Fruit fly (Drosophila melanogaster) whole organism, embryonic: ENCODE data around the gene CG6340.

Experiments used
- Antp ChIP-seq: fragments of 200-800 bp; sonication (Bioruptor generic); optimal IDR thresholded peaks from 3 replicates; lab custom pipeline; 2016; ENCODE audit warnings: missing biosample characterization, missing genetic modification characterization
- Atf6 ChIP-seq: fragments of 200-800 bp; sonication (Bioruptor generic); IDR thresholded peaks from 2 replicates; pipeline ENCODE4 v1.3.6; 2022; ENCODE audit warnings: missing biosample characterization, missing genetic modification characterization
- CG10147 ChIP-seq: fragments of 200-800 bp; sonication (Bioruptor generic); optimal IDR thresholded peaks from 2 replicates; lab custom pipeline; 2019; ENCODE audit warnings: missing biosample characterization, mild to moderate bottlenecking, missing genetic modification characterization, moderate library complexity
- CG11093 ChIP-seq: fragments of 200-800 bp; sonication (Bioruptor generic); IDR thresholded peaks from 3 replicates; pipeline ENCODE4 v1.3.6; 2022; ENCODE audit warnings: missing biosample characterization, missing genetic modification characterization
- CG11398 ChIP-seq: fragments of 200-800 bp; sonication (Bioruptor generic); optimal IDR thresholded peaks from 2 replicates; lab custom pipeline; 2016; ENCODE audit warnings: missing biosample characterization, missing genetic modification characterization
- CG14014 ChIP-seq: fragments of 200-800 bp; sonication (Bioruptor generic); IDR thresholded peaks from 2 replicates; pipeline ENCODE4 v1.3.6; 2022; ENCODE audit warnings: missing biosample characterization, missing genetic modification characterization
- CG15073 ChIP-seq: fragments of 200-800 bp; sonication (Bioruptor generic); optimal IDR thresholded peaks from 2 replicates; lab custom pipeline; 2016; ENCODE audit warnings: missing biosample characterization, missing genetic modification characterization
- CG15514 ChIP-seq: fragments of 200-800 bp; sonication (Bioruptor generic); optimal IDR thresholded peaks from 3 replicates; lab custom pipeline; 2017; ENCODE audit warnings: missing biosample characterization, missing genetic modification characterization, mild to moderate bottlenecking, moderate library complexity, missing genetic modification reagents
- CG1603 ChIP-seq: fragments of 200-800 bp; sonication (Bioruptor generic); optimal IDR thresholded peaks from 2 replicates; lab custom pipeline; 2019; ENCODE audit warnings: missing biosample characterization, mild to moderate bottlenecking, missing genetic modification characterization, moderate library complexity
- CG2120 ChIP-seq: fragments of 200-800 bp; sonication (Bioruptor generic); optimal IDR thresholded peaks from 3 replicates; lab custom pipeline; 2016; ENCODE audit warnings: missing biosample characterization, missing genetic modification characterization
- CG2129 ChIP-seq: fragments of 200-800 bp; sonication (Bioruptor generic); IDR thresholded peaks from 2 replicates; pipeline ENCODE4 v1.3.6; 2022; ENCODE audit warnings: missing biosample characterization, missing genetic modification characterization; ENCODE audit not compliant: partially characterized antibody
- CG2889 ChIP-seq: fragments of 200-800 bp; sonication (Bioruptor generic); IDR thresholded peaks from 3 replicates; pipeline ENCODE4 v1.3.6; 2022; ENCODE audit warnings: missing biosample characterization, missing genetic modification characterization
- CG3407 ChIP-seq: fragments of 200-800 bp; sonication (Bioruptor generic); optimal IDR thresholded peaks from 2 replicates; lab custom pipeline; 2018; ENCODE audit warnings: missing biosample characterization, mild to moderate bottlenecking, missing genetic modification characterization
- CG6272 ChIP-seq: fragments of 200-800 bp; sonication (Bioruptor generic); IDR thresholded peaks from 2 replicates; pipeline ENCODE4 v1.3.6; 2022; ENCODE audit warnings: missing biosample characterization, missing genetic modification characterization
- CG8089 ChIP-seq: fragments of 200-800 bp; sonication (Bioruptor generic); optimal IDR thresholded peaks from 3 replicates; lab custom pipeline; 2016; ENCODE audit warnings: missing biosample characterization, missing genetic modification characterization
- CG9876 ChIP-seq: fragments of 200-800 bp; sonication (Bioruptor generic); optimal IDR thresholded peaks from 2 replicates; lab custom pipeline; 2016; ENCODE audit warnings: missing biosample characterization, missing genetic modification characterization
- Camta ChIP-seq: fragments of 200-800 bp; sonication (Bioruptor generic); optimal IDR thresholded peaks from 2 replicates; lab custom pipeline; 2016; ENCODE audit warnings: missing biosample characterization, missing genetic modification characterization
- Chrac-16 ChIP-seq: fragments of 200-800 bp; sonication (Bioruptor generic); optimal IDR thresholded peaks from 3 replicates; lab custom pipeline; 2016; ENCODE audit warnings: missing biosample characterization, missing genetic modification characterization
- CoRest ChIP-seq: fragments of 200-800 bp; sonication (Bioruptor generic); optimal IDR thresholded peaks from 3 replicates; lab custom pipeline; 2018; ENCODE audit warnings: missing biosample characterization, mild to moderate bottlenecking, missing genetic modification characterization, moderate library complexity
- D19B ChIP-seq: fragments of 200-800 bp; sonication (Bioruptor generic); optimal IDR thresholded peaks from 2 replicates; lab custom pipeline; 2017; ENCODE audit warnings: missing biosample characterization, mild to moderate bottlenecking, missing genetic modification characterization
- Dbx ChIP-seq: fragments of 200-800 bp; sonication (Bioruptor generic); IDR thresholded peaks from 3 replicates; pipeline ENCODE4 v1.3.6; 2022; ENCODE audit warnings: missing biosample characterization, missing genetic modification characterization
- Dek ChIP-seq: fragments of 200-800 bp; sonication (Bioruptor generic); optimal IDR thresholded peaks from 3 replicates; lab custom pipeline; 2019; ENCODE audit warnings: missing biosample characterization, mild to moderate bottlenecking, missing genetic modification characterization, moderate library complexity
- Dip2 ChIP-seq: fragments of 200-800 bp; sonication (Bioruptor generic); IDR thresholded peaks from 2 replicates; pipeline ENCODE4 v1.3.6; 2022; ENCODE audit warnings: missing biosample characterization, missing genetic modification characterization
- Doc2 ChIP-seq: fragments of 200-800 bp; sonication (Bioruptor generic); IDR thresholded peaks from 2 replicates; pipeline ENCODE4 v1.3.6; 2022; ENCODE audit warnings: missing biosample characterization, missing genetic modification characterization
- Doc3 ChIP-seq: fragments of 200-800 bp; sonication (Bioruptor generic); IDR thresholded peaks from 3 replicates; pipeline ENCODE4 v1.3.6; 2022; ENCODE audit warnings: missing biosample characterization, missing genetic modification characterization; ENCODE audit not compliant: partially characterized antibody
- Ets97D ChIP-seq: fragments of 200-800 bp; sonication (Bioruptor generic); optimal IDR thresholded peaks from 3 replicates; lab custom pipeline; 2016; ENCODE audit warnings: missing biosample characterization, missing genetic modification characterization
- HLHmδ ChIP-seq: fragments of 200-800 bp; sonication (Bioruptor generic); optimal IDR thresholded peaks from 2 replicates; lab custom pipeline; 2018; ENCODE audit warnings: missing biosample characterization, mild to moderate bottlenecking, missing genetic modification characterization, moderate library complexity
- Hand ChIP-seq: fragments of 200-800 bp; sonication (Bioruptor generic); optimal IDR thresholded peaks from 2 replicates; lab custom pipeline; 2017; ENCODE audit warnings: mild to moderate bottlenecking, missing biosample characterization, missing genetic modification reagents, missing genetic modification characterization
- HmgZ ChIP-seq: fragments of 200-800 bp; sonication (Bioruptor generic); optimal IDR thresholded peaks from 2 replicates; lab custom pipeline; 2018; ENCODE audit warnings: missing biosample characterization, mild to moderate bottlenecking, missing genetic modification characterization
- Hr51 ChIP-seq, 2 experiments: fragments of 200-800 bp; sonication (Bioruptor generic); optimal IDR thresholded peaks; 2 replicates in 1 of 2; 3 replicates in 1 of 2; lab custom pipeline; 2016 to 2018; ENCODE audit warnings: missing biosample characterization in 2 of 2, missing genetic modification characterization in 2 of 2, mild to moderate bottlenecking in 1 of 2, moderate library complexity in 1 of 2
- NK7.1 ChIP-seq: fragments of 200-800 bp; sonication (Bioruptor generic); optimal IDR thresholded peaks from 3 replicates; lab custom pipeline; 2016; ENCODE audit warnings: missing biosample characterization, missing genetic modification characterization
- NfI ChIP-seq: fragments of 200-800 bp; sonication (Bioruptor generic); optimal IDR thresholded peaks from 3 replicates; lab custom pipeline; 2018; ENCODE audit warnings: missing biosample characterization, mild to moderate bottlenecking, missing genetic modification characterization, moderate library complexity
- PHDP ChIP-seq: fragments of 200-800 bp; sonication (Bioruptor generic); optimal IDR thresholded peaks from 3 replicates; lab custom pipeline; 2018; ENCODE audit warnings: missing biosample characterization, mild to moderate bottlenecking, missing genetic modification characterization, moderate library complexity
- Ptx1 ChIP-seq: fragments of 200-800 bp; sonication (Bioruptor generic); IDR thresholded peaks from 2 replicates; pipeline ENCODE4 v1.3.6; 2022; ENCODE audit warnings: missing biosample characterization, missing genetic modification characterization
- Sry-β ChIP-seq: fragments of 200-800 bp; sonication (Bioruptor generic); optimal IDR thresholded peaks from 2 replicates; lab custom pipeline; 2018; ENCODE audit warnings: missing biosample characterization, mild to moderate bottlenecking, missing genetic modification characterization, moderate library complexity
- bowl ChIP-seq: fragments of 200-800 bp; sonication (Bioruptor generic); IDR thresholded peaks from 2 replicates; pipeline ENCODE4 v1.3.6; 2022; ENCODE audit warnings: missing biosample characterization, missing genetic modification characterization
- crol ChIP-seq: fragments of 200-800 bp; sonication (Bioruptor generic); IDR thresholded peaks from 2 replicates; pipeline ENCODE4 v1.3.6; 2022; ENCODE audit warnings: missing biosample characterization, missing genetic modification characterization
- danr ChIP-seq: fragments of 200-800 bp; sonication (Bioruptor generic); IDR thresholded peaks from 2 replicates; pipeline ENCODE4 v1.3.6; 2022; ENCODE audit warnings: missing biosample characterization, missing genetic modification characterization
- dpn ChIP-seq, 2 experiments: fragments of 200-800 bp; sonication (Bioruptor generic); optimal IDR thresholded peaks; 3 replicates each; lab custom pipeline; 2016; ENCODE audit warnings: missing biosample characterization in 2 of 2, missing genetic modification characterization in 2 of 2
- ewg ChIP-seq: fragments of 200-800 bp; sonication (Bioruptor generic); optimal IDR thresholded peaks from 3 replicates; lab custom pipeline; 2017; ENCODE audit warnings: mild to moderate bottlenecking, missing biosample characterization, missing genetic modification reagents, missing genetic modification characterization
- gcm2 ChIP-seq: fragments of 200-800 bp; sonication (Bioruptor generic); optimal IDR thresholded peaks from 2 replicates; lab custom pipeline; 2016; ENCODE audit warnings: missing biosample characterization, missing genetic modification characterization
- gsb ChIP-seq: fragments of 200-800 bp; sonication (Bioruptor generic); IDR thresholded peaks from 2 replicates; pipeline ENCODE4 v1.3.6; 2022; ENCODE audit warnings: missing biosample characterization, missing genetic modification characterization
- her ChIP-seq: fragments of 200-800 bp; sonication (Bioruptor generic); optimal IDR thresholded peaks from 2 replicates; lab custom pipeline; 2016; ENCODE audit warnings: missing biosample characterization, missing genetic modification characterization
- ind ChIP-seq: fragments of 200-800 bp; sonication (Bioruptor generic); optimal IDR thresholded peaks from 3 replicates; lab custom pipeline; 2016; ENCODE audit warnings: missing biosample characterization, missing genetic modification characterization
- ken ChIP-seq: fragments of 200-800 bp; sonication (Bioruptor generic); IDR thresholded peaks from 3 replicates; pipeline ENCODE4 v1.3.6; 2022; ENCODE audit warnings: missing biosample characterization, missing genetic modification characterization
- klu ChIP-seq: fragments of 200-800 bp; sonication (Bioruptor generic); IDR thresholded peaks from 2 replicates; pipeline ENCODE4 v1.3.6; 2022; ENCODE audit warnings: missing biosample characterization, missing genetic modification characterization
- p53 ChIP-seq: fragments of 200-800 bp; sonication (Bioruptor generic); optimal IDR thresholded peaks from 2 replicates; lab custom pipeline; 2016; ENCODE audit warnings: missing biosample characterization, missing genetic modification characterization
- prd ChIP-seq, 3 experiments: fragments of >200 bp in 2 of 3; fragments of 200-800 bp in 1 of 3; sonication (Bioruptor generic) in 1 of 3; optimal IDR thresholded peaks in 2 of 3; IDR thresholded peaks in 1 of 3; 2 replicates in 2 of 3; 3 replicates in 1 of 3; pipeline versions ENCODE4 v1.3.6 to Lab custom; 2017 to 2022; ENCODE audit warnings: missing biosample characterization in 1 of 3, missing genetic modification characterization in 1 of 3
- ro ChIP-seq: fragments of 200-800 bp; sonication (Bioruptor generic); IDR thresholded peaks from 2 replicates; pipeline ENCODE4 v1.3.6; 2022; ENCODE audit warnings: missing biosample characterization, missing genetic modification characterization
- sim ChIP-seq: fragments of 200-800 bp; sonication (Bioruptor generic); IDR thresholded peaks from 2 replicates; pipeline ENCODE4 v1.3.6; 2022; ENCODE audit warnings: missing biosample characterization, missing genetic modification characterization
- tap ChIP-seq: fragments of 200-800 bp; optimal IDR thresholded peaks from 3 replicates; lab custom pipeline; 2019; ENCODE audit warnings: missing biosample characterization, mild to moderate bottlenecking, missing genetic modification characterization, moderate library complexity
- tgo ChIP-seq: fragments of 200-800 bp; sonication (Bioruptor generic); IDR thresholded peaks from 3 replicates; pipeline ENCODE4 v1.3.6; 2022; ENCODE audit warnings: missing biosample characterization, missing genetic modification characterization

Gene CG6340

DNA sequence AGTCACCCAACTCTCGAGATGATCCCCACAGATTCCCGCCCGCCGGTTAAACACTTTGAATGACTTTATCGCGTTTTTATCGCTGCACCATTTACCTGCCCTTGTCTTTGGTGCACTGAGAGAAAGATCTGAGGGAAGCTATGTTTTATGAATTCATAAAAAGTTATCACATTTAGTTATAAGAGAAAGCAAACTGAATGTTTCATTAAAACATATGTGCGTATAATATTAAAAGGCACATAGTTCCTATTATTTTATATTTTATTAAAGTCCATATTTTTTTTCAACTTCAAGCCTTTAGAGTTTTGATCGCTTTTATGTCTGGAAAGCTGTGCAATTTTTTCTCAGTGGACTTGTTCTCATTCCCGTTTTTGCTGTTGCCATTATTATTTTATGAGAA is 48.2 kb downstream of the CG6340 start (continued):
- TF ChIP-seq Doc3, result no peak
- no peak for TF ChIP-seq sim (GFP tag; lab: Robert Waterston, UW)
- no peak for TF ChIP-seq CG10147
- no peak for TF ChIP-seq Dbx (GFP tag; lab: Robert Waterston, UW)
- no peak for TF ChIP-seq CG15514 (GFP tag; lab: Kevin White, UChicago)
- TF ChIP-seq HLHmδ, result no peak
- TF ChIP-seq Antp (GFP tag; lab: Kevin White, UChicago), result no peak
- TF ChIP-seq Sry-β (GFP tag; lab: Kevin White, UChicago), result no peak
- TF ChIP-seq crol (GFP tag; lab: Robert Waterston, UW), result no peak
- TF ChIP-seq Atf6 (GFP tag; lab: Robert Waterston, UW), result no peak
- no peak for TF ChIP-seq NfI (GFP tag; lab: Kevin White, UChicago)
- TF ChIP-seq gcm2, result no peak
- no peak for TF ChIP-seq CG2889
- peak in 1 of 2 experiments; percentile 38 for TF ChIP-seq Hr51 (GFP tag; optimal IDR thresholded peaks at IDR 0.05; lab: Kevin White, UChicago)
- TF ChIP-seq CG9876 (GFP tag; lab: Kevin White, UChicago), result no peak
- TF ChIP-seq CG11398, result no peak
- no peak for TF ChIP-seq Chrac-16 (GFP tag; lab: Kevin White, UChicago)
- TF ChIP-seq CG2120 (GFP tag; lab: Kevin White, UChicago), result no peak
- TF ChIP-seq gsb, result no peak
- no peak for TF ChIP-seq bowl (GFP tag; lab: Robert Waterston, UW)
- TF ChIP-seq tgo (GFP tag; lab: Robert Waterston, UW), result peak; percentile 24; the same call in 1 of the 3 replicates
- TF ChIP-seq CG8089, result no peak
- no peak for TF ChIP-seq ken
- no peak for TF ChIP-seq ewg (GFP tag; lab: Kevin White, UChicago)
- peak; percentile 32 for TF ChIP-seq CoRest
- no peak for TF ChIP-seq p53 (GFP tag; lab: Kevin White, UChicago)
- TF ChIP-seq Dip2 (GFP tag; lab: Robert Waterston, UW), result no peak
- no peak for TF ChIP-seq ind
- no peak for TF ChIP-seq CG1603 (tag; lab: Kevin White, UChicago)
- TF ChIP-seq ro (GFP tag; lab: Robert Waterston, UW), result no peak
- no peak for TF ChIP-seq Camta (GFP tag; lab: Kevin White, UChicago)
- TF ChIP-seq Dek (tag; lab: Kevin White, UChicago), result no peak
- TF ChIP-seq klu (GFP tag; lab: Robert Waterston, UW), result no peak
- TF ChIP-seq Hand (GFP tag; lab: Kevin White, UChicago), result no peak
- no peak for TF ChIP-seq NK7.1 (GFP tag; lab: Kevin White, UChicago)
- TF ChIP-seq CG15073 (GFP tag; lab: Kevin White, UChicago), result no peak
- no peak for TF ChIP-seq prd (optimal IDR thresholded peaks at IDR 0.05; lab: Kevin White, UChicago)
- TF ChIP-seq prd (GFP tag; IDR thresholded peaks at IDR 0.05; lab: Robert Waterston, UW), result no peak
- TF ChIP-seq CG14014 (GFP tag; lab: Robert Waterston, UW), result no peak
- TF ChIP-seq CG6272 (GFP tag; lab: Robert Waterston, UW), result no peak
- TF ChIP-seq D19B (GFP tag; lab: Kevin White, UChicago), result no peak
- no peak for TF ChIP-seq tap (tag; lab: Kevin White, UChicago)
- TF ChIP-seq CG2129 (GFP tag; lab: Robert Waterston, UW), result no peak
- TF ChIP-seq CG11093 (GFP tag; lab: Robert Waterston, UW), result no peak
- no peak for TF ChIP-seq dpn (GFP tag; optimal IDR thresholded peaks at IDR 0.05; lab: Kevin White, UChicago)
- no peak for TF ChIP-seq her
- TF ChIP-seq HmgZ (tag; lab: Kevin White, UChicago), result no peak
- TF ChIP-seq Doc2 (GFP tag; lab: Robert Waterston, UW), result no peak
- no peak for TF ChIP-seq danr (GFP tag; lab: Robert Waterston, UW)
- no peak for TF ChIP-seq Ets97D
- peak; percentile 38; the same call in 1 of the 2 replicates for TF ChIP-seq Ptx1 (GFP tag; lab: Robert Waterston, UW)
- TF ChIP-seq PHDP (tag; lab: Kevin White, UChicago), result no peak
- TF ChIP-seq CG3407 (GFP tag; lab: Kevin White, UChicago), result no peak
